Fruit fly (Drosophila melanogaster): ENCODE results near the gene CG15458.

Gene CG15458

dm6 chrX:20429482-20430204, 15.6 kb upstream of the CG15458 start, which contains the start of the genes CG11710 and mal:
TSS of gene CG11710 (minus strand) at chrX:20429673.
TSS of gene mal (plus strand) at chrX:20429675.
- TF ChIP-seq Pif1B (GFP tag; optimal IDR thresholded peaks at IDR 0.05), result peak; percentile 85
- TF ChIP-seq CG34367 (tag; optimal IDR thresholded peaks at IDR 0.05), result peak; percentile 48
- no peak for TF ChIP-seq CG12605 (GFP tag; IDR thresholded peaks at IDR 0.05)
- TF ChIP-seq Snoo (tag; optimal IDR thresholded peaks at IDR 0.05), result peak; percentile 71
- TF ChIP-seq CG13204 (GFP tag; optimal IDR thresholded peaks at IDR 0.05), result no peak
- TF ChIP-seq D1 (tag; optimal IDR thresholded peaks at IDR 0.05), result no peak
- peak; percentile 62 for TF ChIP-seq CG9948 (tag; optimal IDR thresholded peaks at IDR 0.05)
- TF ChIP-seq CG32121 (GFP tag; IDR thresholded peaks at IDR 0.05), result peak; percentile 79
- peak; percentile 72 for TF ChIP-seq fd96Ca (GFP tag; IDR thresholded peaks at IDR 0.05)
- peak; percentile 70 for TF ChIP-seq CG4496 (GFP tag; IDR thresholded peaks at IDR 0.05)
- no peak for TF ChIP-seq CG14655 (GFP tag; optimal IDR thresholded peaks at IDR 0.05)
- TF ChIP-seq CG17806 (tag; optimal IDR thresholded peaks at IDR 0.05), result peak; percentile 76
- TF ChIP-seq gl (tag; optimal IDR thresholded peaks at IDR 0.05), result peak; percentile 69
- TF ChIP-seq Pif1A (GFP tag; optimal IDR thresholded peaks at IDR 0.05), result no peak
- peak; percentile 88 for TF ChIP-seq CG8159 (tag; optimal IDR thresholded peaks at IDR 0.05)
- TF ChIP-seq rn (GFP tag; IDR thresholded peaks at IDR 0.05), result no peak
- peak; percentile 75 for TF ChIP-seq CG15710 (tag; optimal IDR thresholded peaks at IDR 0.05)
- no peak for TF ChIP-seq EcR (GFP tag; optimal IDR thresholded peaks at IDR 0.05)
- 0 out of 2 replicates have a peak, but pooled peaks have one; percentile 22 for TF ChIP-seq CG10348 (GFP tag; IDR thresholded peaks at IDR 0.05)
- peak; percentile 60 for TF ChIP-seq Ets98B (GFP tag; IDR thresholded peaks at IDR 0.05)
- peak; percentile 83 for TF ChIP-seq CG8301 (tag; optimal IDR thresholded peaks at IDR 0.05)

DNA sequence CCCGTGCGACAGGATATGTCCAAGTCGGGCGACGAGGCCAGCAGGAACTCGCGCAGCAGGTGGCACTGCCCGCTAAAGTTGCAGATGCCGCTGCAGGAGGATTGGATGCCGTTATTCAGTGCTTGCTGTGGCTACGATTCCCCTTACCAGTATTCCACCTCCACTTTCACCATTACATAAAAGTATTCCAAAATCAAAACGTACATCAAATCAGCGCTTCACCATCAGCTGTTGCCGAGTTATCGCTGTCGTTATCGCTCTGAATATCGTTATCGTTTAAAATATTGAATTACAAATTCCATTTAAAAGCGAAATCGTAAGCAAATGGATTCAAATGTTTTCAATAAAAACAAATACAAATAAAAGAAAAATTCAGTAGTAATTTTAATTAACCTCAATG, 12.8 kb upstream of the CG15458 start, which contains the start of gene CG15456:
CG15456 (minus strand) TSS at position 225 of the 400 bp plus-strand sequence.
- TF ChIP-seq CG10348 (GFP tag; IDR thresholded peaks at IDR 0.05), result no peak
- no peak for TF ChIP-seq rn (GFP tag; IDR thresholded peaks at IDR 0.05)
- TF ChIP-seq CG17806 (tag; optimal IDR thresholded peaks at IDR 0.05), result no peak
- no peak for TF ChIP-seq CG15710 (tag; optimal IDR thresholded peaks at IDR 0.05)

- peak; percentile 10 for TF ChIP-seq CG15710 (tag; optimal IDR thresholded peaks at IDR 0.05)
- TF ChIP-seq D1 (tag; optimal IDR thresholded peaks at IDR 0.05), result no peak
- no peak for TF ChIP-seq CG10348 (GFP tag; IDR thresholded peaks at IDR 0.05)
- no peak for TF ChIP-seq Pif1B (GFP tag; optimal IDR thresholded peaks at IDR 0.05)
- TF ChIP-seq EcR (GFP tag; optimal IDR thresholded peaks at IDR 0.05), result no peak
- TF ChIP-seq Ets98B (GFP tag; IDR thresholded peaks at IDR 0.05), result peak; percentile 17; the same call in 1 of the 2 replicates
- no peak for TF ChIP-seq CG8301 (tag; optimal IDR thresholded peaks at IDR 0.05)
- no peak for TF ChIP-seq CG14655 (GFP tag; optimal IDR thresholded peaks at IDR 0.05)
- 0 out of 3 replicates have a peak, but pooled peaks have one; percentile 44 for TF ChIP-seq CG4496 (GFP tag; IDR thresholded peaks at IDR 0.05)
- TF ChIP-seq CG32121 (GFP tag; IDR thresholded peaks at IDR 0.05), result no peak
- TF ChIP-seq CG9948 (tag; optimal IDR thresholded peaks at IDR 0.05), result no peak
Measured at dm6 chrX:20423747-20424165, 9.8 kb upstream of the CG15458 start, which contains the start of the genes Pp4-19C and cactin. TSS of gene Pp4-19C (minus strand) at chrX:20424002. TSS of gene cactin (plus strand) at chrX:20424069.

- TF ChIP-seq CG12605 (GFP tag; IDR thresholded peaks at IDR 0.05), result no peak
- TF ChIP-seq Pif1A (GFP tag; optimal IDR thresholded peaks at IDR 0.05), result no peak
- no peak for TF ChIP-seq CG8159 (tag; optimal IDR thresholded peaks at IDR 0.05)
- no peak for TF ChIP-seq CG8301 (tag; optimal IDR thresholded peaks at IDR 0.05)
- no peak for TF ChIP-seq Pif1B (GFP tag; optimal IDR thresholded peaks at IDR 0.05)
- TF ChIP-seq CG10348 (GFP tag; IDR thresholded peaks at IDR 0.05), result no peak
- no peak for TF ChIP-seq CG15710 (tag; optimal IDR thresholded peaks at IDR 0.05)
- no peak for TF ChIP-seq CG9948 (tag; optimal IDR thresholded peaks at IDR 0.05)
- TF ChIP-seq fd96Ca (GFP tag; IDR thresholded peaks at IDR 0.05), result no peak
- TF ChIP-seq CG34367 (tag; optimal IDR thresholded peaks at IDR 0.05), result no peak
- no peak for TF ChIP-seq D1 (tag; optimal IDR thresholded peaks at IDR 0.05)
- TF ChIP-seq CG32121 (GFP tag; IDR thresholded peaks at IDR 0.05), result no peak
- no peak for TF ChIP-seq CG4496 (GFP tag; IDR thresholded peaks at IDR 0.05)
- TF ChIP-seq Snoo (tag; optimal IDR thresholded peaks at IDR 0.05), result no peak
- TF ChIP-seq gl (tag; optimal IDR thresholded peaks at IDR 0.05), result no peak
Measured at dm6 chrX:20423158-20423557, 9.2 kb upstream of the CG15458 start.

DNA sequence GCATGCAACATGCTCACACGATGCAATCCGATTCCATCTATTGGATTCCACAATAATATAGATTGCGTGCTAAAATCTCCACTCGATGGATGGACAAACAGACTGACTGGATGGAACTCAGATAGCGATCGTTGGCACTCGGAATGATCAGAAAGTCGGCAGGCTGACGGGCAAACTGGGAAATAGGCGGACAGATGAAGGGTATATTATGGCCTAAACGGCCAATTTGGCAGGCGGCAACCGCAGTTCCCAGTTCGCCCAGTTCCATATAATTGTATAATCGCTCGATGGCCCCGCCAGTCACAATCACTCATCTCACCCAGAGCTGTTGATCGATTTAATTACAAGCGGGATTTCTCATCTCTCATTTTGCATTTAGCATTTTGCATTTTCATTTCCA, 5.3 kb upstream of the CG15458 start, which contains the start of gene Obp19d:
Obp19d (plus strand) TSS at position 301 of the 400 bp plus-strand sequence.
- TF ChIP-seq CG13204 (GFP tag; optimal IDR thresholded peaks at IDR 0.05), result no peak
- no peak for TF ChIP-seq Pif1A (GFP tag; optimal IDR thresholded peaks at IDR 0.05)
- TF ChIP-seq CG12605 (GFP tag; IDR thresholded peaks at IDR 0.05), result no peak

dm6 chrX:20418864-20419263, 4.9 kb upstream of the CG15458 start, which contains the start of gene Obp19c:
TSS of gene Obp19c (minus strand) at chrX:20418964.
- TF ChIP-seq Ets98B (GFP tag; IDR thresholded peaks at IDR 0.05) (no peak), CG32121 (GFP tag; IDR thresholded peaks at IDR 0.05) (no peak), CG10348 (GFP tag; IDR thresholded peaks at IDR 0.05) (no peak), fd96Ca (GFP tag; IDR thresholded peaks at IDR 0.05) (no peak), Pif1A (GFP tag; optimal IDR thresholded peaks at IDR 0.05) (no peak), CG15710 (tag; optimal IDR thresholded peaks at IDR 0.05) (no peak), CG8301 (tag; optimal IDR thresholded peaks at IDR 0.05) (no peak), rn (GFP tag; IDR thresholded peaks at IDR 0.05) (no peak), CG17806 (tag; optimal IDR thresholded peaks at IDR 0.05) (no peak), EcR (GFP tag; optimal IDR thresholded peaks at IDR 0.05) (no peak), CG8159 (tag; optimal IDR thresholded peaks at IDR 0.05) (no peak), Pif1B (GFP tag; optimal IDR thresholded peaks at IDR 0.05) (no peak), CG14655 (GFP tag; optimal IDR thresholded peaks at IDR 0.05) (no peak), CG12605 (GFP tag; IDR thresholded peaks at IDR 0.05) (no peak), CG34367 (tag; optimal IDR thresholded peaks at IDR 0.05) (no peak)
